Fruit fly (Drosophila melanogaster) whole organism, embryonic: ENCODE data around the gene Fit2.

Experiments
- Ada2b ChIP-seq: fragments of 200-800 bp; sonication (Bioruptor generic); IDR thresholded peaks from 2 replicates; pipeline ENCODE4 v1.3.6; 2022; ENCODE audit warnings: missing biosample characterization, missing genetic modification characterization
- Antp ChIP-seq: fragments of 200-800 bp; sonication (Bioruptor generic); optimal IDR thresholded peaks from 3 replicates; lab custom pipeline; 2016; ENCODE audit warnings: missing biosample characterization, missing genetic modification characterization
- Atf3 ChIP-seq: fragments of 200-800 bp; sonication (Bioruptor generic); optimal IDR thresholded peaks from 3 replicates; lab custom pipeline; 2016; ENCODE audit warnings: missing biosample characterization, missing genetic modification characterization
- Atf6 ChIP-seq: fragments of 200-800 bp; sonication (Bioruptor generic); IDR thresholded peaks from 2 replicates; pipeline ENCODE4 v1.3.6; 2022; ENCODE audit warnings: missing biosample characterization, missing genetic modification characterization
- Bgb ChIP-seq: fragments of 200-800 bp; sonication (Bioruptor generic); IDR thresholded peaks from 2 replicates; pipeline ENCODE4 v1.3.6; 2022; ENCODE audit warnings: missing biosample characterization, missing genetic modification characterization; ENCODE audit not compliant: partially characterized antibody
- Blimp-1 ChIP-seq: fragments of 200-800 bp; sonication (Bioruptor generic); optimal IDR thresholded peaks from 3 replicates; lab custom pipeline; 2018; ENCODE audit warnings: missing biosample characterization, missing genetic modification characterization, mild to moderate bottlenecking, moderate library complexity, missing genetic modification reagents
- CG10267 ChIP-seq: fragments of 200-800 bp; sonication (Bioruptor generic); optimal IDR thresholded peaks from 2 replicates; lab custom pipeline; 2018; ENCODE audit warnings: missing biosample characterization, mild to moderate bottlenecking, missing genetic modification characterization, moderate library complexity
- CG10366 ChIP-seq: fragments of 200-800 bp; sonication (Bioruptor generic); IDR thresholded peaks from 2 replicates; pipeline ENCODE4 v1.3.6; 2022; ENCODE audit warnings: missing biosample characterization, missing genetic modification characterization
- CG10543 ChIP-seq: fragments of 200-800 bp; sonication (Bioruptor generic); optimal IDR thresholded peaks from 3 replicates; lab custom pipeline; 2017; ENCODE audit warnings: missing biosample characterization, mild to moderate bottlenecking, missing genetic modification characterization, moderate library complexity
- CG12391 ChIP-seq: fragments of 200-800 bp; sonication (Bioruptor generic); optimal IDR thresholded peaks from 3 replicates; lab custom pipeline; 2018; ENCODE audit warnings: missing biosample characterization, mild to moderate bottlenecking, missing genetic modification characterization, moderate library complexity
- CG14860 ChIP-seq: fragments of 200-800 bp; sonication (Bioruptor generic); IDR thresholded peaks from 3 replicates; pipeline ENCODE4 v1.3.6; 2022; ENCODE audit warnings: missing biosample characterization, missing genetic modification characterization; ENCODE audit not compliant: partially characterized antibody
- CG1529 ChIP-seq: fragments of 200-800 bp; sonication (Bioruptor generic); optimal IDR thresholded peaks from 3 replicates; lab custom pipeline; 2018; ENCODE audit warnings: missing biosample characterization, missing genetic modification characterization
- CG16779 ChIP-seq: fragments of 200-800 bp; sonication (Bioruptor generic); IDR thresholded peaks from 2 replicates; pipeline ENCODE4 v1.3.6; 2022; ENCODE audit warnings: missing biosample characterization, missing genetic modification characterization
- CG16863 ChIP-seq: fragments of 200-800 bp; sonication (Bioruptor generic); optimal IDR thresholded peaks from 3 replicates; lab custom pipeline; 2016; ENCODE audit warnings: missing biosample characterization, missing genetic modification characterization
- CG17186 ChIP-seq: fragments of 200-800 bp; sonication (Bioruptor generic); optimal IDR thresholded peaks from 3 replicates; lab custom pipeline; 2017; ENCODE audit warnings: missing biosample characterization, missing genetic modification reagents, missing genetic modification characterization
- CG17385 ChIP-seq: fragments of 200-800 bp; sonication (Bioruptor generic); optimal IDR thresholded peaks from 3 replicates; lab custom pipeline; 2018; ENCODE audit warnings: missing biosample characterization, mild to moderate bottlenecking, missing genetic modification characterization
- CG18011 ChIP-seq: fragments of 200-800 bp; sonication (Bioruptor generic); optimal IDR thresholded peaks from 2 replicates; lab custom pipeline; 2017; ENCODE audit warnings: missing biosample characterization, missing genetic modification characterization, mild to moderate bottlenecking, moderate library complexity, missing genotype
- CG30431 ChIP-seq: fragments of 200-800 bp; sonication (Bioruptor generic); optimal IDR thresholded peaks from 2 replicates; lab custom pipeline; 2017; ENCODE audit warnings: missing biosample characterization, missing genetic modification characterization
- CG31388 ChIP-seq: fragments of 200-800 bp; sonication (Bioruptor generic); optimal IDR thresholded peaks from 2 replicates; lab custom pipeline; 2016; ENCODE audit warnings: missing biosample characterization, missing genetic modification characterization
- CG31441 ChIP-seq: fragments of 200-800 bp; sonication (Bioruptor generic); IDR thresholded peaks from 2 replicates; pipeline ENCODE4 v1.3.6; 2022; ENCODE audit warnings: missing biosample characterization, missing genetic modification characterization
- CG32772 ChIP-seq: fragments of 200-800 bp; sonication (Bioruptor generic); IDR thresholded peaks from 2 replicates; pipeline ENCODE4 v1.3.6; 2022; ENCODE audit warnings: missing biosample characterization, missing genetic modification characterization
- CG7786 ChIP-seq: fragments of 200-800 bp; sonication (Bioruptor generic); optimal IDR thresholded peaks from 2 replicates; lab custom pipeline; 2016; ENCODE audit warnings: missing biosample characterization, missing genetic modification characterization
- CG8478 ChIP-seq: fragments of >200 bp; optimal IDR thresholded peaks from 2 replicates; lab custom pipeline; 2018
- CG8944 ChIP-seq: fragments of 200-800 bp; sonication (Bioruptor generic); optimal IDR thresholded peaks from 3 replicates; lab custom pipeline; 2016; ENCODE audit warnings: missing biosample characterization, missing genetic modification characterization
- Doc2 ChIP-seq: fragments of 200-800 bp; sonication (Bioruptor generic); IDR thresholded peaks from 2 replicates; pipeline ENCODE4 v1.3.6; 2022; ENCODE audit warnings: missing biosample characterization, missing genetic modification characterization
- Dp ChIP-seq: fragments of 200-800 bp; sonication (Bioruptor generic); optimal IDR thresholded peaks from 2 replicates; lab custom pipeline; 2018; ENCODE audit warnings: missing biosample characterization, mild to moderate bottlenecking, missing genetic modification characterization, moderate library complexity
- Fer3 ChIP-seq: fragments of 200-800 bp; sonication (Bioruptor generic); optimal IDR thresholded peaks from 2 replicates; lab custom pipeline; 2018; ENCODE audit warnings: missing biosample characterization, mild to moderate bottlenecking, missing genetic modification characterization, moderate library complexity
- GATAe ChIP-seq: fragments of 200-800 bp; sonication (Bioruptor generic); conservative IDR thresholded peaks from 2 replicates; pipeline ENCODE4 v1.3.6; 2022; ENCODE audit warnings: missing biosample characterization, missing genetic modification characterization
- HLH54F ChIP-seq: fragments of 200-800 bp; sonication (Bioruptor generic); optimal IDR thresholded peaks from 3 replicates; lab custom pipeline; 2016; ENCODE audit warnings: missing biosample characterization, missing genetic modification characterization
- PHDP ChIP-seq: fragments of 200-800 bp; sonication (Bioruptor generic); optimal IDR thresholded peaks from 3 replicates; lab custom pipeline; 2018; ENCODE audit warnings: missing biosample characterization, mild to moderate bottlenecking, missing genetic modification characterization, moderate library complexity
- Vsx1 ChIP-seq: fragments of 200-800 bp; sonication (Bioruptor generic); optimal IDR thresholded peaks from 2 replicates; lab custom pipeline; 2017; ENCODE audit warnings: missing biosample characterization, mild to moderate bottlenecking, missing genetic modification characterization, missing genetic modification reagents
- Xbp1 ChIP-seq: fragments of 200-800 bp; sonication (Bioruptor generic); optimal IDR thresholded peaks from 3 replicates; lab custom pipeline; 2016; ENCODE audit warnings: missing biosample characterization, mild to moderate bottlenecking, missing genetic modification characterization
- YL-1 ChIP-seq: fragments of 200-800 bp; sonication (Bioruptor generic); optimal IDR thresholded peaks from 3 replicates; lab custom pipeline; 2017; ENCODE audit warnings: missing biosample characterization, mild to moderate bottlenecking, missing genetic modification characterization
- ase ChIP-seq: fragments of 200-800 bp; sonication (Bioruptor generic); IDR thresholded peaks from 3 replicates; pipeline ENCODE4 v1.3.6; 2022; ENCODE audit warnings: missing biosample characterization, missing genetic modification characterization
- cad ChIP-seq: fragments of >200 bp; optimal IDR thresholded peaks from 2 replicates; lab custom pipeline; 2017; ENCODE audit warnings: missing biosample characterization, missing genetic modification characterization
- corto ChIP-seq: fragments of 200-800 bp; sonication (Bioruptor generic); optimal IDR thresholded peaks from 2 replicates; lab custom pipeline; 2016; ENCODE audit warnings: missing biosample characterization, mild to moderate bottlenecking, missing genetic modification characterization, moderate library complexity
- emc ChIP-seq: fragments of 200-800 bp; sonication (Bioruptor generic); optimal IDR thresholded peaks from 2 replicates; lab custom pipeline; 2016; ENCODE audit warnings: missing biosample characterization, missing genetic modification characterization
- en ChIP-seq: fragments of 200-800 bp; sonication (Bioruptor generic); optimal IDR thresholded peaks from 2 replicates; lab custom pipeline; 2016; ENCODE audit warnings: missing biosample characterization, missing genetic modification characterization
- esg ChIP-seq: fragments of 200-800 bp; sonication (Bioruptor generic); conservative IDR thresholded peaks from 2 replicates; pipeline ENCODE4 v1.3.6; 2022; ENCODE audit warnings: missing biosample characterization, missing genetic modification characterization
- eyg ChIP-seq: fragments of 200-800 bp; sonication (Bioruptor generic); optimal IDR thresholded peaks from 3 replicates; lab custom pipeline; 2016; ENCODE audit warnings: missing biosample characterization, missing genetic modification characterization
- fd64A ChIP-seq: fragments of 200-800 bp; sonication (Bioruptor generic); optimal IDR thresholded peaks from 3 replicates; lab custom pipeline; 2018; ENCODE audit warnings: missing biosample characterization, mild to moderate bottlenecking, missing genetic modification characterization
- insv ChIP-seq, 2 experiments: fragments of 200-800 bp; sonication (Bioruptor generic); optimal IDR thresholded peaks; 3 replicates each; lab custom pipeline; 2016 to 2018; ENCODE audit warnings: missing biosample characterization in 2 of 2, missing genetic modification characterization in 2 of 2
- inv ChIP-seq: fragments of 200-800 bp; sonication (Bioruptor generic); IDR thresholded peaks from 2 replicates; pipeline ENCODE4 v1.3.6; 2022; ENCODE audit warnings: missing biosample characterization, missing genetic modification characterization; ENCODE audit not compliant: partially characterized antibody
- ken ChIP-seq: fragments of 200-800 bp; sonication (Bioruptor generic); IDR thresholded peaks from 3 replicates; pipeline ENCODE4 v1.3.6; 2022; ENCODE audit warnings: missing biosample characterization, missing genetic modification characterization
- lmd ChIP-seq: fragments of 200-800 bp; sonication (Bioruptor generic); IDR thresholded peaks from 2 replicates; pipeline ENCODE4 v1.3.6; 2022; ENCODE audit warnings: missing biosample characterization, missing genetic modification characterization
- otp ChIP-seq: fragments of 200-800 bp; sonication (Bioruptor generic); IDR thresholded peaks from 3 replicates; pipeline ENCODE4, ENCODE4 v1.3.6; 2022; ENCODE audit warnings: missing biosample characterization, missing genetic modification characterization
- pb ChIP-seq: fragments of 200-800 bp; sonication (Bioruptor generic); optimal IDR thresholded peaks from 3 replicates; lab custom pipeline; 2016; ENCODE audit warnings: missing biosample characterization, missing genetic modification characterization
- prd ChIP-seq, 3 experiments: fragments of >200 bp in 2 of 3; fragments of 200-800 bp in 1 of 3; sonication (Bioruptor generic) in 1 of 3; optimal IDR thresholded peaks in 2 of 3; IDR thresholded peaks in 1 of 3; 2 replicates in 2 of 3; 3 replicates in 1 of 3; pipeline versions ENCODE4 v1.3.6 to Lab custom; 2017 to 2022; ENCODE audit warnings: missing biosample characterization in 1 of 3, missing genetic modification characterization in 1 of 3
- run ChIP-seq: fragments of 200-800 bp; sonication (Bioruptor generic); optimal IDR thresholded peaks from 3 replicates; lab custom pipeline; 2018; ENCODE audit warnings: missing biosample characterization, mild to moderate bottlenecking, missing genetic modification characterization
- sob ChIP-seq: fragments of 200-800 bp; sonication (Bioruptor generic); IDR thresholded peaks from 2 replicates; pipeline ENCODE4 v1.3.6; 2022; ENCODE audit warnings: missing biosample characterization, missing genetic modification characterization
- tll ChIP-seq, 2 experiments: fragments of 200-800 bp in 1 of 2; fragments of >200 bp in 1 of 2; sonication (Bioruptor generic) in 1 of 2; optimal IDR thresholded peaks; 2 replicates each; lab custom pipeline; 2017 to 2019; ENCODE audit warnings: missing biosample characterization in 2 of 2, missing genetic modification characterization in 2 of 2, mild to moderate bottlenecking in 1 of 2, moderate library complexity in 1 of 2
- yki ChIP-seq: fragments of >200 bp; optimal IDR thresholded peaks from 3 replicates; lab custom pipeline; 2018

Fit2 gene

dm6 chr3L:16974645-16975151, 49.4 kb upstream of the Fit2 start (continued):
- TF ChIP-seq CG17385 (GFP tag; lab: Kevin White, UChicago) (no peak), CG7786 (no peak), Dp (no peak), fd64A (GFP tag; lab: Kevin White, UChicago) (no peak), CG8944 (GFP tag; lab: Kevin White, UChicago) (no peak), tll (GFP tag; optimal IDR thresholded peaks at IDR 0.05; lab: Kevin White, UChicago) (no peak), CG31388 (GFP tag; lab: Kevin White, UChicago) (no peak), cad (no peak), Xbp1 (GFP tag; lab: Kevin White, UChicago) (no peak), ase (GFP tag; lab: Robert Waterston, UW) (no peak), CG30431 (GFP tag; lab: Kevin White, UChicago) (no peak), Vsx1 (no peak), CG10543 (GFP tag; lab: Kevin White, UChicago) (no peak), CG16863 (GFP tag; lab: Kevin White, UChicago) (no peak), CG32772 (GFP tag; lab: Robert Waterston, UW) (no peak), YL-1 (GFP tag; lab: Kevin White, UChicago) (no peak), Atf6 (GFP tag; lab: Robert Waterston, UW) (peak; percentile 33; the same call in 1 of the 2 replicates), prd (optimal IDR thresholded peaks at IDR 0.05; lab: Kevin White, UChicago) (no peak), prd (GFP tag; IDR thresholded peaks at IDR 0.05; lab: Robert Waterston, UW) (no peak), Ada2b (GFP tag; lab: Robert Waterston, UW) (0 out of 2 replicates have a peak, but pooled peaks have one; percentile 6), pb (GFP tag; lab: Kevin White, UChicago) (no peak), CG10267 (tag; lab: Kevin White, UChicago) (no peak), CG10366 (GFP tag; lab: Robert Waterston, UW) (no peak), Bgb (no peak), HLH54F (GFP tag; lab: Kevin White, UChicago) (no peak), Antp (GFP tag; lab: Kevin White, UChicago) (no peak), esg (GFP tag; lab: Robert Waterston, UW) (no peak), Fer3 (tag; lab: Kevin White, UChicago) (peak; percentile 24), CG17186 (GFP tag; lab: Kevin White, UChicago) (no peak), en (no peak), PHDP (tag; lab: Kevin White, UChicago) (no peak), corto (GFP tag; lab: Kevin White, UChicago) (no peak), inv (GFP tag; lab: Robert Waterston, UW) (no peak), ken (no peak), CG8478 (lab: Kevin White, UChicago) (no peak), emc (GFP tag; lab: Kevin White, UChicago) (no peak), CG18011 (GFP tag; lab: Kevin White, UChicago) (no peak), CG14860 (GFP tag; lab: Robert Waterston, UW) (no peak), Doc2 (no peak), Atf3 (GFP tag; lab: Kevin White, UChicago) (no peak), Blimp-1 (GFP tag; lab: Kevin White, UChicago) (no peak), eyg (GFP tag; lab: Kevin White, UChicago) (no peak), lmd (GFP tag; lab: Robert Waterston, UW) (no peak), sob (no peak), run (tag; lab: Kevin White, UChicago) (no peak), yki (lab: Kevin White, UChicago) (no peak), CG31441 (GFP tag; lab: Robert Waterston, UW) (0 out of 2 replicates have a peak, but pooled peaks have one; percentile 18), otp (GFP tag; lab: Robert Waterston, UW) (no peak), CG1529 (no peak), CG16779 (GFP tag; lab: Robert Waterston, UW) (no peak), CG12391 (tag; lab: Kevin White, UChicago) (no peak), GATAe (GFP tag; lab: Robert Waterston, UW) (no peak), insv (GFP tag; optimal IDR thresholded peaks at IDR 0.05; lab: Kevin White, UChicago) (no peak)
